Fruit fly (Drosophila melanogaster) whole organism, larva: ENCODE data around the gene Jupiter.
A peak's percentile ranks its signal among the peaks of the same experiment; 100 is the strongest.

Experiments
- noc ChIP-seq: fragments of 200-800 bp; sonication (Bioruptor generic); optimal IDR thresholded peaks from 3 replicates; lab custom pipeline; 2019; ENCODE audit warnings: missing biosample characterization, mild to moderate bottlenecking, missing genetic modification characterization, moderate library complexity

Jupiter gene

DNA sequence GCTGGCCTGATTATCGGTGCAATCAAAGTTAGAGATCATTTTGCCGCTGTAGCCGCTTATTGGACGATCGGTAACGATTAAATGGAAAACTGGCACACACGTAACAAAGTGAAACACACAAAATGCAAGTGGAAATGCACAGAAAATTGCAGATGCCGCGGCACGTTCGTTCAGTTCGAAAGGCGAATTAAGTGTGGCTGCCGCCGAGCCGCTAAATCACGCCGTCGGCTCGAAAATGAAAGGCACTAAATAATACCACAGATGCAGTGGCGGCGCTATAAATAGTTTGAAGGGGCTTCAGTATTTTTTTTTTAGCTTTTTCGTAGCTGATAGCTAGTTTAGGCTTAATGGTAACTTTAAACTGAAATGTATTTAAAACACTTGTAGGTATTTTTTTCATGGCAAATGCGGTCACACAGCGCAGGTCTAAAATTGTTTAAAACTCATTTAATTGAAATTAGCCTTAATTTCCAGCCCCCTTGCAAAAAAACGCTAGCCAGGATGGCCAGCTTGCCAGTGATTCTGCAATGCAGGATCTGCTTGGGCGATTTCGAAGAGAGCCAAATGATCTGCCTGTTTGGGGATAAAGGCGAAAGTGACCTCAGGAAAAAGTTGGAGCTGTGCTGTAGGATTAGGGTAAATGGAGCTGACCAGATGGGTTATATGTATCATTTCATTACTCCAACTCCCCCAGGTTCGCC lies at the start of gene Jupiter, which contains the start of gene CG14710:
Gene Jupiter, minus strand, starts transcription at position 198 of the 701 bp plus-strand sequence.
Gene CG14710, plus strand, starts transcription at position 382 of the 701 bp plus-strand sequence.
- no peak for TF ChIP-seq noc (tag; lab: Kevin White, UChicago)

- TF ChIP-seq noc (tag; lab: Kevin White, UChicago), result no peak
Observed at dm6 chr3R:11665925-11666687, 46.4 kb upstream of the Jupiter start.

DNA sequence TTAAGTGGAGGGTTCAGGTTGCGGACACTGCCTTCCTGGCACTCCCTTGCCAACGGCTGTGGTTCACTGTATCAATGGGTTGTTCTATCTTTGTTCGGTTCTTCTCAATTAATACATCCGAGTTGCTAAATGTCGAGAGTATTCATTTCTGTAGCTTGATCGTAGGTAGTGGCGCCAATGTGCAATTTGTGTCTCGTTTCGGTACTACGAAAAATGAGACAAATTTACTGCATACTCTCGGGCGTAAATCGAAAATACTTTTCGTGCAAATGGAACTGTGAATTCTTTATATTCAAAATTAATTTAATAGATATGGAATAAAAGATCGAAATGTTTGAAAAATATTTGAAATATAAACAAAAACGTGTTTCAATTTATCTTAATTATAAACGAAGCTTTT lies 45.8 kb upstream of the Jupiter start:
- TF ChIP-seq noc (tag; lab: Kevin White, UChicago), result no peak

- TF ChIP-seq noc (tag; lab: Kevin White, UChicago), result no peak
Observed at dm6 chr3R:11663441-11663840, 43.7 kb upstream of the Jupiter start.

dm6 chr3R:11662617-11663016 lies 42.9 kb upstream of the Jupiter start:
- no peak for TF ChIP-seq noc (tag; lab: Kevin White, UChicago)

DNA sequence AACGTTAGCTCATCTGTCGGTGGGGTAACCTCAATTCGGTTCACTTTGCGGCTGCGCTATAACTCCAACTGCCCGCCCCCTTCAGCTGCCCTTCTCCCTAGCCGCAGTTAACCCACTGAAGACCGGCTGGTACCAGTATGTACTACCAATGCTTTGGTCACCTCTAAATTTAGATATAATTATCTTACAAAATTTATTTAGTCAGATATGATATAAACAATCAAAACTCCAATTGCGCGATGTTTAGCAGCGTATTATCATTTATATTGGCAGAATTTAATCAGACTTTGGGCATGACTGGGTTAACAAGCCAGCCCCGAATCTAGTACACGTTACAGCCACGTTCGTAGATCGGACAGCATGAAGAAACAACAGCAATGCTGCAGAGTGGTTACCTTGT lies 42.0 kb upstream of the Jupiter start:
- no peak for TF ChIP-seq noc (tag; lab: Kevin White, UChicago)

DNA sequence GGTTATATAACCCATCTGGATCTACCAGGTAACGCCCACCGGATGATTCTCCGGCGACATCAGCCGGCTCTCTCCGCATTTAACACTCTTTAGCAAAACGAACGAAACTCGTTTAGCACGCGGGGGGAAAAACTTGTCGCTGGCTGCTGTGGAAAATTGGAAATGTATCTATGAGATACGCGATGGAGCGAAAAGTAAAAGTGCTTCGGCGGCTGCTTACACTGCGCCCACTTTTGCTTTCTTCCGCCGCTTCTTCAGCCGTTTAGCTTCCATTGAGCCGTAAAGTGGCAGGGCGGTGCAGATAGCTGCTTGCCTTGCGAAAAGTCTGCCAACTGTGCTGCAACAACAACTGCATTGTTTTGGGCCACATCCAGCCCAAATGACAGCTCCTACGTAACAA lies 41.5 kb upstream of the Jupiter start:
- TF ChIP-seq noc (tag; lab: Kevin White, UChicago), result no peak

dm6 chr3R:11657786-11658193 lies 38.1 kb upstream of the Jupiter start:
- TF ChIP-seq noc (tag; lab: Kevin White, UChicago), result peak; percentile 62

DNA sequence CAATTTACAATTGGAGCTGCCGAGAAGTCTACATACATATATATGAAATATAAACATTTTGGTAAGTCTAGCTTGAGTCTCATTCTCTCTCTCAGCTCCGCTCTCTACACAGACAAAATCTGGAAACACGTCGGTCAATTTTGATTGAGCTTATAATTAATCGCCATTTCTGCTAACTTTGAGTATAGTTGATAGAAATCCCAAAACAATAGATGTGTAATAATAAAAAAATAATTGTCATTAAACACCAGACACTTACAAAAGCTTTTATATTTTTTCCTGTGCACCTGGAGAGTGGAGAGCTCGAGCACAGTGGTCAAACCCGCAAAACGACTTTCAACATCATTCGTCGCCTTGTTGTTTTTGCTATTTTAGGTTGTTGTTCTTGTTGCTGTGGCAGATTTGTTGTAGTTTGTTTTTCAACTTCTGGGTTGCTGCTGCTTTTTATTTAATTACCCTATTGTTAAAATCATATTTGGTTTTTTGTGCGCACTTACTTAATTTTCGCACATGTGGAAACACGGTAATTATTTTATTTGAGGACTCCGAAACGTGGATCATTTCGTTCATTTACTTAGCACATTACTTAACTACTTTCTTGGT lies 37.0 kb upstream of the Jupiter start:
- TF ChIP-seq noc (tag; lab: Kevin White, UChicago), result peak; percentile 96

DNA sequence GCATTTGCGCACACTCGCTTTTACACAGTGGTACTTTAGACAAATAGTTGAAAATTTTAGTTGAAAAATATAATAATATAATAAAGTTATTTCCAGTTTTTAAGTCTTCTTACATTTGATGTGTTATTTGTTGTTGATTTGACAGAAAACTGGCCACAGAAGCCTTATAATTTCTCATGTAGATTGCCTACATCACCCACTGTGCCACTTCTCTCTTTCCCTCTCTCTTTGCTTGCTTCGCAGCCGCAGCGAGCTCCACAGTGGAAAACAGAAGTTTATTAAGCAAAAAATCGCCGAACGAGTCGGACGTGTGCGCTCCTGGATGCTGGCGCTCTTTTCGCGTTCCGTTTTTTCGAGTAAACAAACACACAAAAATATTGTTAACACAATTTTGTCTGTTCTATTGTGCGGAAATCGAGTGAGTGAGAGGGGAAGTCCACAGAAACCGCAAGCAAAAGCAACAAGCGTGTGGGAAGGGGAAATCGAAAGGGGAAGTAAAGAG lies 36.2 kb upstream of the Jupiter start, which contains the start of gene CG42327:
Gene CG42327, plus strand, starts transcription at position 277 of the 502 bp plus-strand sequence.
- peak; percentile 31 for TF ChIP-seq noc (tag; lab: Kevin White, UChicago)

DNA sequence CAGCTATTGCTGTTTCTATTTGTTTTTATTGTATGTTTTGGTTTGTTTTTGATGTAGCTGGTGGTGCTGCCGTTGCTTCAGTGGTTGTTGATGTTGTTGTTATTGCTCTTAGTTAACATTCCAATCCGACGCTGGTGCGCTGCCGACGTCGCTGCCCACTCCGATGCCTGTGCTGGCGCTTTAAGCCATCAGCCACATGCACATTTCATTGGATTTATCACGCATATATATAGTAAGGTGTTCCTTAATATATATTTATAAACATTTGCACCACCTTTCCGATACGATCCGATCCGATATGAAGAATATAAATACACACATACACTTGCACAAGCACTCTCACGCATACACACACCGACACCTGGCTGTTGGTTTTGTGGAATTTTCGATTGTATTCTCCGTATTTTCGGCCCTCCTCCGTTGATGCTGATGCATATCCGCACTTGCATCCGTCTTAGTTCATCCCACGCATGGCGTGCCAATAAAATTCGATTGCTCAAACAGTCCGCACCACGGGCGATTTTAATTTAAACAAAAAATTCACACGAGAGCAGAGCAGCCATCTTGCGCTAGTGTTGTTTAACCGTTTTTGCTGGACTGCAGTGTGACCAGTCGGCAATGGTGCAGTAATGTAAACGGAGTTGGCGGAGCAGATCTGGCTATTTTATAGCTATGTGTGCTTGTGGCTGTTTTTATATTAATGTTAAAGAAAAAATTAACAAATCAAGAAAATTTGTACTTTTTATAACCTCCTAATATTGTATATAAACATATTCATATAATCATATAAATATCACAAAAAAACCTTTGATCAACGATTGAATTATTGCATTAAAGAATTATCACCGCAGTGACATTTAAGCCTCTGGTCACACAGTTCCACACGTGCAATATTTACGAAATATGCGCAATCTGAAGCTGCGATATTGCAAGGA lies 30.7 kb upstream of the Jupiter start, which contains the start of the genes Csk and Elp1:
Gene Csk, minus strand, starts transcription at position 602 of the 935 bp plus-strand sequence.
Gene Elp1, plus strand, starts transcription at position 867 of the 935 bp plus-strand sequence.
- TF ChIP-seq noc (tag; lab: Kevin White, UChicago), result peak; percentile 59

DNA sequence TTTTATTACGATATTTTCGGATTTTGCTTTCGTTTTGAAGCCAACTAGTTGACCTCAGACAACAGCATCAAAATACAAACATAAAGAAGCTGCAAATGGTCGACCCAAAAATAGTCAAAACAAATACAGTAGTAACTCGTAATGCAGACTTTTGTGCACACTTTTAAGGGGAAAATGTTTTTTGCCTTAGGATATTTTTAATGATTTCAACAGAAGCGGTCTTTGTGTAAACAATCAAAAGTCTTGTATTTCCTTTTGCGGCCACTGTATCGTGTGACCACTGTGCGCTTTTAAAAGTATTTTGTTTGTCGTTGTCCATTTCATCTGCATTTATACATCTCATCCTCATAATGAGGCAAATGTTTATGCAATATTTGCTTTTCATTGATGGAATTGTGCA lies 29.7 kb upstream of the Jupiter start:
- peak; percentile 97 for TF ChIP-seq noc (tag; lab: Kevin White, UChicago)

- no peak for TF ChIP-seq noc (tag; lab: Kevin White, UChicago)
Observed at dm6 chr3R:11648356-11649355, 28.9 kb upstream of the Jupiter start.
